Fruit fly (Drosophila melanogaster) whole organism, embryonic: ENCODE data around the gene CG14220.
A peak's percentile ranks its signal among the peaks of the same experiment; 100 is the strongest.

Experiments
- Bgb ChIP-seq: fragments of 200-800 bp; sonication (Bioruptor generic); IDR thresholded peaks from 2 replicates; pipeline ENCODE4 v1.3.6; 2022; ENCODE audit warnings: missing biosample characterization, missing genetic modification characterization; ENCODE audit not compliant: partially characterized antibody
- CG10209 ChIP-seq: fragments of 200-800 bp; sonication (Bioruptor generic); optimal IDR thresholded peaks from 3 replicates; lab custom pipeline; 2017; ENCODE audit warnings: missing biosample characterization, mild to moderate bottlenecking, missing genetic modification characterization, missing genetic modification reagents
- CG10267 ChIP-seq: fragments of 200-800 bp; sonication (Bioruptor generic); optimal IDR thresholded peaks from 2 replicates; lab custom pipeline; 2018; ENCODE audit warnings: missing biosample characterization, mild to moderate bottlenecking, missing genetic modification characterization, moderate library complexity
- CG10654 ChIP-seq: fragments of 200-800 bp; sonication (Bioruptor generic); optimal IDR thresholded peaks from 2 replicates; lab custom pipeline; 2016; ENCODE audit warnings: missing biosample characterization, missing genetic modification characterization
- CG12104 ChIP-seq: fragments of 200-800 bp; sonication (Bioruptor generic); optimal IDR thresholded peaks from 3 replicates; lab custom pipeline; 2016; ENCODE audit warnings: missing biosample characterization, missing genetic modification characterization
- CG12659 ChIP-seq: fragments of 200-800 bp; sonication (Bioruptor generic); optimal IDR thresholded peaks from 3 replicates; lab custom pipeline; 2017; ENCODE audit warnings: mild to moderate bottlenecking, missing biosample characterization, missing genetic modification reagents, missing genetic modification characterization
- CG13624 ChIP-seq: fragments of 200-800 bp; sonication (Bioruptor generic); optimal IDR thresholded peaks from 2 replicates; lab custom pipeline; 2016; ENCODE audit warnings: missing biosample characterization, missing genetic modification characterization
- CG1603 ChIP-seq: fragments of 200-800 bp; sonication (Bioruptor generic); optimal IDR thresholded peaks from 2 replicates; lab custom pipeline; 2019; ENCODE audit warnings: missing biosample characterization, mild to moderate bottlenecking, missing genetic modification characterization, moderate library complexity
- CG17359 ChIP-seq: fragments of 200-800 bp; sonication (Bioruptor generic); optimal IDR thresholded peaks from 3 replicates; lab custom pipeline; 2018; ENCODE audit warnings: missing biosample characterization, mild to moderate bottlenecking, missing genetic modification characterization, moderate library complexity
- CG18764 ChIP-seq: fragments of 200-800 bp; sonication (Bioruptor generic); optimal IDR thresholded peaks from 3 replicates; lab custom pipeline; 2016; ENCODE audit warnings: missing biosample characterization, missing genetic modification characterization
- CG30020 ChIP-seq: fragments of 200-800 bp; optimal IDR thresholded peaks from 2 replicates; lab custom pipeline; 2019; ENCODE audit warnings: missing biosample characterization, mild to moderate bottlenecking, missing genetic modification characterization, moderate library complexity
- CG30403 ChIP-seq: fragments of 200-800 bp; sonication (Bioruptor generic); optimal IDR thresholded peaks from 3 replicates; lab custom pipeline; 2016; ENCODE audit warnings: missing biosample characterization, missing genetic modification characterization
- CG33557 ChIP-seq: fragments of 200-800 bp; sonication (Bioruptor generic); optimal IDR thresholded peaks from 2 replicates; lab custom pipeline; 2019; ENCODE audit warnings: missing biosample characterization, mild to moderate bottlenecking, missing genetic modification characterization, moderate library complexity
- CG3407 ChIP-seq: fragments of 200-800 bp; sonication (Bioruptor generic); optimal IDR thresholded peaks from 2 replicates; lab custom pipeline; 2018; ENCODE audit warnings: missing biosample characterization, mild to moderate bottlenecking, missing genetic modification characterization
- CG34376 ChIP-seq: fragments of 200-800 bp; sonication (Bioruptor generic); optimal IDR thresholded peaks from 2 replicates; lab custom pipeline; 2018; ENCODE audit warnings: missing biosample characterization, mild to moderate bottlenecking, missing genetic modification characterization
- CG3726 ChIP-seq: fragments of 200-800 bp; sonication (Bioruptor generic); IDR thresholded peaks from 3 replicates; pipeline ENCODE4, ENCODE4 v1.3.6; 2022; ENCODE audit warnings: missing biosample characterization, missing genetic modification characterization
- CG6272 ChIP-seq: fragments of 200-800 bp; sonication (Bioruptor generic); IDR thresholded peaks from 2 replicates; pipeline ENCODE4 v1.3.6; 2022; ENCODE audit warnings: missing biosample characterization, missing genetic modification characterization
- CG6683 ChIP-seq: fragments of 200-800 bp; sonication (Bioruptor generic); optimal IDR thresholded peaks from 2 replicates; lab custom pipeline; 2017; ENCODE audit warnings: missing biosample characterization, mild to moderate bottlenecking, missing genetic modification characterization, missing genetic modification reagents
- CG6813 ChIP-seq: fragments of 200-800 bp; sonication (Bioruptor generic); optimal IDR thresholded peaks from 2 replicates; lab custom pipeline; 2017; ENCODE audit warnings: missing biosample characterization, missing genetic modification characterization, mild to moderate bottlenecking, moderate library complexity, missing genetic modification reagents
- CG6854 ChIP-seq: fragments of 200-800 bp; sonication (Bioruptor generic); optimal IDR thresholded peaks from 3 replicates; lab custom pipeline; 2017; ENCODE audit warnings: missing biosample characterization, mild to moderate bottlenecking, missing genetic modification characterization
- CG7357 ChIP-seq: fragments of 200-800 bp; sonication (Bioruptor generic); IDR thresholded peaks from 3 replicates; pipeline ENCODE4 v1.3.6; 2022; ENCODE audit warnings: missing biosample characterization, missing genetic modification characterization
- CHES-1-like ChIP-seq: fragments of 200-800 bp; sonication (Bioruptor generic); optimal IDR thresholded peaks from 2 replicates; lab custom pipeline; 2016; ENCODE audit warnings: missing biosample characterization, missing genetic modification characterization
- Doc2 ChIP-seq: fragments of 200-800 bp; sonication (Bioruptor generic); IDR thresholded peaks from 2 replicates; pipeline ENCODE4 v1.3.6; 2022; ENCODE audit warnings: missing biosample characterization, missing genetic modification characterization
- HLHmδ ChIP-seq: fragments of 200-800 bp; sonication (Bioruptor generic); optimal IDR thresholded peaks from 2 replicates; lab custom pipeline; 2018; ENCODE audit warnings: missing biosample characterization, mild to moderate bottlenecking, missing genetic modification characterization, moderate library complexity
- Hsf ChIP-seq: fragments of 200-800 bp; sonication (Bioruptor generic); optimal IDR thresholded peaks from 3 replicates; lab custom pipeline; 2016; ENCODE audit warnings: missing biosample characterization, missing genetic modification characterization
- Myb ChIP-seq: fragments of 200-800 bp; sonication (Bioruptor generic); optimal IDR thresholded peaks from 2 replicates; lab custom pipeline; 2016; ENCODE audit warnings: missing biosample characterization, missing genetic modification characterization
- NK7.1 ChIP-seq: fragments of 200-800 bp; sonication (Bioruptor generic); optimal IDR thresholded peaks from 3 replicates; lab custom pipeline; 2016; ENCODE audit warnings: missing biosample characterization, missing genetic modification characterization
- Nf-YB ChIP-seq: fragments of 200-800 bp; sonication (Bioruptor generic); optimal IDR thresholded peaks from 3 replicates; lab custom pipeline; 2019; ENCODE audit warnings: missing biosample characterization, mild to moderate bottlenecking, missing genetic modification characterization, moderate library complexity
- Oaz ChIP-seq: fragments of 200-800 bp; sonication (Bioruptor generic); IDR thresholded peaks from 2 replicates; pipeline ENCODE4 v1.3.6; 2022; ENCODE audit warnings: missing biosample characterization, missing genetic modification characterization
- Poxn ChIP-seq: fragments of 200-800 bp; sonication (Bioruptor generic); IDR thresholded peaks from 2 replicates; pipeline ENCODE4 v1.3.6; 2022; ENCODE audit warnings: missing biosample characterization, missing genetic modification characterization
- Spps ChIP-seq: fragments of 200-800 bp; sonication (Bioruptor generic); optimal IDR thresholded peaks from 2 replicates; lab custom pipeline; 2018; ENCODE audit warnings: missing biosample characterization, mild to moderate bottlenecking, missing genetic modification characterization
- Sry-δ ChIP-seq: fragments of 200-800 bp; sonication (Bioruptor generic); optimal IDR thresholded peaks from 2 replicates; lab custom pipeline; 2016; ENCODE audit warnings: missing biosample characterization, missing genetic modification characterization
- cato ChIP-seq: fragments of 200-800 bp; sonication (Bioruptor generic); optimal IDR thresholded peaks from 2 replicates; lab custom pipeline; 2016; ENCODE audit warnings: missing biosample characterization, missing genetic modification characterization, borderline replicate concordance
- ems ChIP-seq: fragments of 200-800 bp; sonication (Bioruptor generic); optimal IDR thresholded peaks from 3 replicates; lab custom pipeline; 2016; ENCODE audit warnings: missing biosample characterization, missing genetic modification characterization
- eve ChIP-seq, 2 experiments: fragments of >200 bp; optimal IDR thresholded peaks; 2 replicates each; lab custom pipeline; 2017; ENCODE audit warnings: missing biosample characterization in 2 of 2, missing genetic modification characterization in 2 of 2
- fd64A ChIP-seq: fragments of 200-800 bp; sonication (Bioruptor generic); optimal IDR thresholded peaks from 3 replicates; lab custom pipeline; 2018; ENCODE audit warnings: missing biosample characterization, mild to moderate bottlenecking, missing genetic modification characterization
- gcm2 ChIP-seq: fragments of 200-800 bp; sonication (Bioruptor generic); optimal IDR thresholded peaks from 2 replicates; lab custom pipeline; 2016; ENCODE audit warnings: missing biosample characterization, missing genetic modification characterization
- inv ChIP-seq: fragments of 200-800 bp; sonication (Bioruptor generic); IDR thresholded peaks from 2 replicates; pipeline ENCODE4 v1.3.6; 2022; ENCODE audit warnings: missing biosample characterization, missing genetic modification characterization; ENCODE audit not compliant: partially characterized antibody
- knrl ChIP-seq: fragments of 200-800 bp; sonication (Bioruptor generic); IDR thresholded peaks from 3 replicates; pipeline ENCODE4 v1.3.6; 2022; ENCODE audit warnings: missing biosample characterization, missing genetic modification characterization; ENCODE audit not compliant: partially characterized antibody
- lab ChIP-seq: fragments of 200-800 bp; sonication (Bioruptor generic); optimal IDR thresholded peaks from 3 replicates; lab custom pipeline; 2017; ENCODE audit warnings: missing biosample characterization, missing genetic modification characterization, mild to moderate bottlenecking, moderate library complexity, missing genetic modification reagents
- maf-S ChIP-seq: fragments of 200-800 bp; sonication (Bioruptor generic); optimal IDR thresholded peaks from 2 replicates; lab custom pipeline; 2016; ENCODE audit warnings: missing biosample characterization, missing genetic modification characterization
- mam ChIP-seq: fragments of 200-800 bp; sonication (Bioruptor generic); optimal IDR thresholded peaks from 3 replicates; lab custom pipeline; 2016; ENCODE audit warnings: missing biosample characterization, missing genetic modification characterization
- mld ChIP-seq: fragments of 200-800 bp; sonication (Bioruptor generic); IDR thresholded peaks from 3 replicates; pipeline ENCODE4 v1.3.6; 2022; ENCODE audit warnings: missing biosample characterization, missing genetic modification characterization; ENCODE audit not compliant: partially characterized antibody
- nau ChIP-seq: fragments of 200-800 bp; sonication (Bioruptor generic); optimal IDR thresholded peaks from 3 replicates; lab custom pipeline; 2017; ENCODE audit warnings: missing biosample characterization, mild to moderate bottlenecking, missing genetic modification characterization, missing genetic modification reagents
- pan ChIP-seq, 4 experiments: fragments of >200 bp in 3 of 4; fragments of 200-800 bp in 1 of 4; sonication (Bioruptor generic) in 1 of 4; optimal IDR thresholded peaks in 3 of 4; IDR thresholded peaks in 1 of 4; 2 replicates each; pipeline versions ENCODE4 v1.3.6 to Lab custom; 2017 to 2022; ENCODE audit warnings: missing biosample characterization in 2 of 4, missing genetic modification characterization in 2 of 4, mixed read lengths in 1 of 4
- scrt ChIP-seq: fragments of 200-800 bp; sonication (Bioruptor generic); optimal IDR thresholded peaks from 2 replicates; lab custom pipeline; 2018; ENCODE audit warnings: missing biosample characterization, mild to moderate bottlenecking, missing genetic modification characterization, moderate library complexity
- sna ChIP-seq: fragments of 200-800 bp; sonication (Bioruptor generic); IDR thresholded peaks from 2 replicates; pipeline ENCODE4 v1.3.6; 2022; ENCODE audit warnings: missing biosample characterization, missing genetic modification characterization; ENCODE audit not compliant: partially characterized antibody
- sug ChIP-seq: fragments of 200-800 bp; optimal IDR thresholded peaks from 2 replicates; lab custom pipeline; 2019; ENCODE audit warnings: missing biosample characterization, mild to moderate bottlenecking, missing genetic modification characterization, moderate library complexity
- tup ChIP-seq: fragments of 200-800 bp; sonication (Bioruptor generic); optimal IDR thresholded peaks from 2 replicates; lab custom pipeline; 2016; ENCODE audit warnings: missing biosample characterization, mild to moderate bottlenecking, missing genetic modification characterization, moderate library complexity
- z ChIP-seq: fragments of 200-800 bp; sonication (Bioruptor generic); IDR thresholded peaks from 3 replicates; pipeline ENCODE4 v1.3.6; 2022; ENCODE audit warnings: missing biosample characterization, missing genetic modification characterization

Gene CG14220

dm6 chrX:19613473-19613872, 11.8 kb upstream of the CG14220 start (continued):
- TF ChIP-seq CG30020 (tag; lab: Kevin White, UChicago) (peak; percentile 44), CG34376 (peak; percentile 90), tup (GFP tag; lab: Kevin White, UChicago) (no peak), CG10654 (no peak), CG6813 (GFP tag; lab: Kevin White, UChicago) (peak; percentile 76), HLHmδ (GFP tag; lab: Kevin White, UChicago) (peak; percentile 86), Nf-YB (GFP tag; lab: Kevin White, UChicago) (peak; percentile 58), Doc2 (GFP tag; lab: Robert Waterston, UW) (no peak), z (GFP tag; lab: Robert Waterston, UW) (no peak), CG12104 (peak; percentile 15), CG18764 (GFP tag; lab: Kevin White, UChicago) (no peak), Hsf (GFP tag; lab: Kevin White, UChicago) (no peak), nau (GFP tag; lab: Kevin White, UChicago) (no peak), Myb (peak; percentile 76), CG6854 (GFP tag; lab: Kevin White, UChicago) (peak; percentile 52), CG10209 (no peak), CG17359 (tag; lab: Kevin White, UChicago) (peak; percentile 39), CG1603 (tag; lab: Kevin White, UChicago) (peak; percentile 81), eve (GFP tag; optimal IDR thresholded peaks at IDR 0.05; lab: Kevin White, UChicago) (no peak), sug (peak; percentile 37), CG33557 (GFP tag; lab: Kevin White, UChicago) (peak; percentile 58), Spps (tag; lab: Kevin White, UChicago) (no peak), CG30403 (GFP tag; lab: Kevin White, UChicago) (no peak), inv (GFP tag; lab: Robert Waterston, UW) (no peak), lab (GFP tag; lab: Kevin White, UChicago) (no peak), CG10267 (peak; percentile 54), ems (GFP tag; lab: Kevin White, UChicago) (peak; percentile 0), CG6683 (GFP tag; lab: Kevin White, UChicago) (peak; percentile 60), fd64A (GFP tag; lab: Kevin White, UChicago) (peak; percentile 53), CG13624 (GFP tag; lab: Kevin White, UChicago) (peak; percentile 35), mam (no peak), Bgb (GFP tag; lab: Robert Waterston, UW) (no peak), gcm2 (peak; percentile 16), NK7.1 (GFP tag; lab: Kevin White, UChicago) (peak; percentile 38), pan (optimal IDR thresholded peaks at IDR 0.05; lab: Kevin White, UChicago) (no peak), pan (GFP tag; optimal IDR thresholded peaks at IDR 0.05 in 1 of 2, IDR thresholded peaks at IDR 0.05 in 1 of 2) (peak in 1 of 2 experiments; percentile 29), Poxn (GFP tag; lab: Robert Waterston, UW) (no peak), scrt (peak; percentile 70), CG12659 (GFP tag; lab: Kevin White, UChicago) (peak; percentile 70), Oaz (GFP tag; lab: Robert Waterston, UW) (no peak), maf-S (GFP tag; lab: Kevin White, UChicago) (no peak), cato (GFP tag; lab: Kevin White, UChicago) (no peak), CHES-1-like (GFP tag; lab: Kevin White, UChicago) (peak; percentile 24), mld (GFP tag; lab: Robert Waterston, UW) (no peak), Sry-δ (GFP tag; lab: Kevin White, UChicago) (peak; percentile 46), CG7357 (GFP tag; lab: Robert Waterston, UW) (no peak), sna (GFP tag; lab: Robert Waterston, UW) (no peak), CG3726 (GFP tag; lab: Robert Waterston, UW) (no peak), knrl (GFP tag; lab: Robert Waterston, UW) (no peak), CG3407 (GFP tag; lab: Kevin White, UChicago) (peak; percentile 49), CG6272 (no peak)
